Worm (Caenorhabditis elegans): ENCODE results near the gene F41H10.2.

DNA sequence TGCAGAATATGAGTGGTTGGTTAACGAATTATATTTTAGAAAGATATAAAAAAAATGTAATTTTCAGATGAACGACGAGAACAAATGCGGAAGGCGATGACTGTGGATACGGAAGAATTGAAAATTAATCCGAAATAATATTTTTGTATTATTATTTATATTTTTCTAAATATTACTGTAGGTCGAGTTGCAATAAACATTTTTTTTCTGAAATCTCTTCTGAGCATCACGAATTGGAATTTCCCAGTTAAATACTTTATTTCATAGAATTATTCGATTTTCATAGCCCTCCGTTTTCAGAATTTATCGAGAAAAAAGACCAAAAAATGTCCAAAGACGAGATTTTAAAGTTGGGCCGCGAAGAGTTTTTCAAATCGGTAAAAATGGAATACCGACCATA, 16.1 kb downstream of the F41H10.2 start, which contains the start of gene ZK616.2:
- no peak for TF ChIP-seq W03F9.2 (tag; optimal IDR thresholded peaks at IDR 0.05)
- TF ChIP-seq dao-5 (tag; optimal IDR thresholded peaks at IDR 0.05), result no peak
- TF ChIP-seq him-1 (tag; optimal IDR thresholded peaks at IDR 0.05), result no peak
